Worm (Caenorhabditis elegans) whole organism, L3 larva: ENCODE results near the gene ttc-4.

Experiments used
- R02D3.7 ChIP-seq: fragments of 150-350 bp; optimal IDR thresholded peaks from 2 replicates; lab custom pipeline; 2014; ENCODE audit warnings: missing biosample characterization, missing genetic modification characterization
- ZK546.5 ChIP-seq: sonication (generic microtip); optimal IDR thresholded peaks from 2 replicates; lab custom pipeline; 2017; ENCODE audit warnings: missing biosample characterization, missing genetic modification characterization
- aly-2 ChIP-seq: fragments of 150-350 bp; optimal IDR thresholded peaks from 2 replicates; lab custom pipeline; 2014; ENCODE audit warnings: missing biosample characterization, missing genetic modification characterization
- ama-1 ChIP-seq: fragments of 150-350 bp; optimal IDR thresholded peaks from 2 replicates; lab custom pipeline; 2018
- ceh-16 ChIP-seq: sonication (generic microtip); optimal IDR thresholded peaks from 2 replicates; lab custom pipeline; 2017; ENCODE audit warnings: missing biosample characterization, missing genetic modification characterization
- ceh-28 ChIP-seq: fragments of 150-350 bp; optimal IDR thresholded peaks from 2 replicates; lab custom pipeline; 2014; ENCODE audit warnings: missing biosample characterization, missing genetic modification reagents, missing genetic modification characterization
- ceh-82 ChIP-seq: fragments of 150-350 bp; optimal IDR thresholded peaks from 2 replicates; lab custom pipeline; 2014; ENCODE audit warnings: missing biosample characterization, missing genetic modification characterization
- ceh-9 ChIP-seq: sonication (generic microtip); optimal IDR thresholded peaks from 2 replicates; lab custom pipeline; 2018; ENCODE audit warnings: missing biosample characterization, missing genetic modification characterization
- daf-12 ChIP-seq: fragments of 150-350 bp; optimal IDR thresholded peaks from 2 replicates; lab custom pipeline; 2014; ENCODE audit warnings: missing biosample characterization, missing genetic modification reagents, missing genetic modification characterization
- egl-27 ChIP-seq: sonication (generic microtip); optimal IDR thresholded peaks from 4 replicates; lab custom pipeline; 2017; ENCODE audit warnings: missing biosample characterization, missing genetic modification reagents, missing genetic modification characterization
- egl-5 ChIP-seq: fragments of 150-350 bp; optimal IDR thresholded peaks from 2 replicates; lab custom pipeline; 2017; ENCODE audit warnings: missing biosample characterization, missing genetic modification reagents, missing genetic modification characterization, inconsistent platforms
- elt-1 ChIP-seq: fragments of 150-350 bp; optimal IDR thresholded peaks from 2 replicates; lab custom pipeline; 2014; ENCODE audit warnings: missing biosample characterization, missing genetic modification characterization
- elt-2 ChIP-seq: sonication (generic microtip); optimal IDR thresholded peaks from 2 replicates; lab custom pipeline; 2016; ENCODE audit warnings: missing genetic modification reagents, mild to moderate bottlenecking, missing genetic modification characterization, missing compliant biosample characterization
- elt-3 ChIP-seq, 3 experiments: fragments of 150-350 bp in 1 of 3; sonication (generic microtip) in 2 of 3; optimal IDR thresholded peaks; 2 replicates in 2 of 3; 4 replicates in 1 of 3; lab custom pipeline; 2014 to 2017; ENCODE audit warnings: missing biosample characterization in 3 of 3, missing genetic modification characterization in 3 of 3
- eor-1 ChIP-seq, 2 experiments: fragments of 150-350 bp; optimal IDR thresholded peaks; 2 replicates each; lab custom pipeline; 2014 to 2018; ENCODE audit warnings: missing biosample characterization in 2 of 2, missing genetic modification characterization in 2 of 2
- fkh-10 ChIP-seq: sonication (generic microtip); optimal IDR thresholded peaks from 2 replicates; lab custom pipeline; 2017; ENCODE audit warnings: missing biosample characterization, missing genetic modification reagents, missing genetic modification characterization
- fkh-2 ChIP-seq: fragments of 150-350 bp; optimal IDR thresholded peaks from 2 replicates; lab custom pipeline; 2014; ENCODE audit warnings: missing biosample characterization, missing genetic modification reagents, missing genetic modification characterization
- fos-1 ChIP-seq: fragments of 150-350 bp; optimal IDR thresholded peaks from 2 replicates; lab custom pipeline; 2014; ENCODE audit warnings: missing biosample characterization, missing genetic modification characterization
- hmg-11 ChIP-seq: sonication (generic microtip); optimal IDR thresholded peaks from 2 replicates; lab custom pipeline; 2016; ENCODE audit warnings: missing genetic modification characterization, missing compliant biosample characterization
- jun-1 ChIP-seq: fragments of 150-350 bp; optimal IDR thresholded peaks from 2 replicates; lab custom pipeline; 2014; ENCODE audit warnings: missing biosample characterization, missing genetic modification reagents, missing genetic modification characterization
- lin-15B ChIP-seq: fragments of 150-350 bp; optimal IDR thresholded peaks from 2 replicates; lab custom pipeline; 2014; ENCODE audit warnings: missing biosample characterization, missing genetic modification characterization
- lin-39 ChIP-seq: fragments of 150-350 bp; optimal IDR thresholded peaks from 2 replicates; lab custom pipeline; 2018; ENCODE audit warnings: missing biosample characterization, missing genetic modification reagents, missing genetic modification characterization
- lsy-12 ChIP-seq: sonication (generic microtip); optimal IDR thresholded peaks from 2 replicates; lab custom pipeline; 2016; ENCODE audit warnings: mild to moderate bottlenecking, missing genetic modification characterization, missing compliant biosample characterization
- mdl-1 ChIP-seq: fragments of 150-350 bp; optimal IDR thresholded peaks from 2 replicates; lab custom pipeline; 2014; ENCODE audit warnings: missing biosample characterization, missing genetic modification characterization
- mml-1 ChIP-seq: fragments of 150-350 bp; sonication (generic microtip); optimal IDR thresholded peaks from 3 replicates; lab custom pipeline; 2014; ENCODE audit warnings: missing biosample characterization, missing genetic modification characterization
- nfya-1 ChIP-seq: sonication (generic microtip); optimal IDR thresholded peaks from 2 replicates; lab custom pipeline; 2017; ENCODE audit warnings: missing genetic modification characterization, mild to moderate bottlenecking, missing compliant biosample characterization, antibody characterized with exemption, moderate library complexity; ENCODE audit not compliant: insufficient read depth
- nhr-11 ChIP-seq: fragments of 150-350 bp; optimal IDR thresholded peaks from 2 replicates; lab custom pipeline; 2014; ENCODE audit warnings: missing biosample characterization, missing genetic modification characterization
- nhr-12 ChIP-seq: fragments of 150-350 bp; optimal IDR thresholded peaks from 2 replicates; lab custom pipeline; 2014; ENCODE audit warnings: missing biosample characterization, missing genetic modification characterization
- nhr-23 ChIP-seq: fragments of 150-350 bp; optimal IDR thresholded peaks from 2 replicates; lab custom pipeline; 2014; ENCODE audit warnings: missing biosample characterization, missing genetic modification reagents, missing genetic modification characterization
- nhr-237 ChIP-seq: fragments of 150-350 bp; optimal IDR thresholded peaks from 2 replicates; lab custom pipeline; 2014; ENCODE audit warnings: missing biosample characterization, missing genetic modification characterization
- nhr-25 ChIP-seq: sonication (generic microtip); optimal IDR thresholded peaks from 2 replicates; lab custom pipeline; 2017; ENCODE audit warnings: missing biosample characterization, missing genetic modification characterization
- nhr-28 ChIP-seq: fragments of 150-350 bp; optimal IDR thresholded peaks from 2 replicates; lab custom pipeline; 2014; ENCODE audit warnings: missing biosample characterization, missing genetic modification characterization
- nhr-43 ChIP-seq: sonication (generic microtip); optimal IDR thresholded peaks from 2 replicates; lab custom pipeline; 2016; ENCODE audit warnings: mild to moderate bottlenecking, missing genetic modification characterization, missing compliant biosample characterization; ENCODE audit not compliant: poor library complexity, severe bottlenecking
- nhr-67 ChIP-seq: fragments of 150-350 bp; optimal IDR thresholded peaks from 2 replicates; lab custom pipeline; 2014; ENCODE audit warnings: missing biosample characterization, missing genetic modification characterization
- nhr-76 ChIP-seq: fragments of 150-350 bp; sonication (generic microtip); optimal IDR thresholded peaks from 5 replicates; lab custom pipeline; 2014; ENCODE audit warnings: missing biosample characterization, missing genetic modification characterization
- nhr-77 ChIP-seq: fragments of 150-350 bp; optimal IDR thresholded peaks from 2 replicates; lab custom pipeline; 2014; ENCODE audit warnings: missing biosample characterization, missing genetic modification characterization
- pha-4 ChIP-seq: fragments of 150-350 bp; optimal IDR thresholded peaks from 2 replicates; lab custom pipeline; 2014; ENCODE audit warnings: missing biosample characterization, missing genetic modification reagents, missing genetic modification characterization
- pqm-1 ChIP-seq: fragments of 150-350 bp; optimal IDR thresholded peaks from 2 replicates; lab custom pipeline; 2017; ENCODE audit warnings: missing biosample characterization, missing genetic modification characterization, inconsistent platforms
- sea-2 ChIP-seq: fragments of 150-350 bp; sonication (generic microtip); optimal IDR thresholded peaks from 4 replicates; lab custom pipeline; 2014; ENCODE audit warnings: missing biosample characterization, missing genetic modification reagents, missing genetic modification characterization
- skn-1 ChIP-seq: fragments of 150-350 bp; optimal IDR thresholded peaks from 2 replicates; lab custom pipeline; 2014; ENCODE audit warnings: missing biosample characterization, missing genetic modification characterization
- snpc-4 ChIP-seq: fragments of 150-350 bp; optimal IDR thresholded peaks from 2 replicates; lab custom pipeline; 2014; ENCODE audit warnings: missing biosample characterization, missing genetic modification characterization
- tbx-2 ChIP-seq: sonication (generic microtip); optimal IDR thresholded peaks from 2 replicates; lab custom pipeline; 2016; ENCODE audit warnings: mild to moderate bottlenecking, missing genetic modification characterization, missing compliant biosample characterization
- unc-39 ChIP-seq: sonication (generic microtip); optimal IDR thresholded peaks from 4 replicates; lab custom pipeline; 2017; ENCODE audit warnings: missing biosample characterization, missing genetic modification characterization
- unc-62 ChIP-seq: fragments of 150-350 bp; sonication (generic microtip); optimal IDR thresholded peaks from 4 replicates; lab custom pipeline; 2014; ENCODE audit warnings: missing biosample characterization, missing genetic modification reagents, missing genetic modification characterization
- zag-1 ChIP-seq: fragments of 150-350 bp; optimal IDR thresholded peaks from 2 replicates; lab custom pipeline; 2014; ENCODE audit warnings: missing biosample characterization, missing genetic modification characterization
- ztf-11 ChIP-seq: fragments of 150-350 bp; optimal IDR thresholded peaks from 2 replicates; lab custom pipeline; 2014; ENCODE audit warnings: missing biosample characterization, missing genetic modification characterization
- ztf-4 ChIP-seq: fragments of 150-350 bp; optimal IDR thresholded peaks from 2 replicates; lab custom pipeline; 2014; ENCODE audit warnings: missing biosample characterization, missing genetic modification characterization

ttc-4 gene

DNA sequence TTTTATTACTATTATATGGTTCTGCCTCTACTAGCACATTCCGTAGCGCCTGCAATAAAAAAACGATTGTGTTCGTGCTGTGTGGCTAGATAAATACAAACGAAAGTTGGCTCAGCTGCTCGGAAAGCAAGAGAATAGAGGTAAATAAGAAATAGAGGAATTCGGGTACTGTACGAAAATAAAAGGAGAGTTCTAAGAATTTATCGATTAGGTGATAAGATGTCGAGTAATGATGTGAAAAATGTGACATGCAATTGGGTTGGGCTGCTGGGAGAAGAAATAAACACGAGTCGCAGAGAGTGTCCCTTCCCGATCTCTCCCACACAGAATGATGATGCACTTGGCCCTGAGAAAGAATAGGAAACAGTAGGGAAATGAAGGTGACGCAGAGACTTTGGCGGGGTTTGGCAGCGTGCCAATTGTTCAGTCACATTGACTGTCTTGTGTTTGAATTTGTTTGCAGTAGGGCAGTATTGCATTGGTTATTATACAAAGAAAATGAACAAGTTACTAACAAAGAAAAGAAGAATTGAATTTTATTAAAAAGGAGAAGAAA lies 1.1 kb upstream of the ttc-4 start, which contains the start of gene cdc-14:
TSS of gene cdc-14 (minus strand) at position 51 of the 556 bp plus-strand sequence.
- no peak for TF ChIP-seq lsy-12 (tag; lab: Kevin White, UChicago)
- no peak for TF ChIP-seq nhr-237 (tag; lab: Kevin White, UChicago)
- TF ChIP-seq mdl-1 (tag; lab: Kevin White, UChicago), result no peak
- no peak for TF ChIP-seq nhr-11 (tag; lab: Kevin White, UChicago)
- no peak for TF ChIP-seq nhr-77 (tag; lab: Kevin White, UChicago)
- TF ChIP-seq ceh-16 (tag; lab: Kevin White, UChicago), result no peak
- peak; percentile 65 for TF ChIP-seq lin-15B
- peak; percentile 38 for TF ChIP-seq fkh-2 (tag; lab: Kevin White, UChicago)
- TF ChIP-seq nhr-28 (tag; lab: Kevin White, UChicago), result no peak
- peak; percentile 59 for TF ChIP-seq nfya-1 (tag; lab: Kevin White, UChicago)
- peak; percentile 76 for TF ChIP-seq lin-39 (tag; lab: Kevin White, UChicago)
- TF ChIP-seq elt-1, result peak; percentile 53
- TF ChIP-seq R02D3.7 (tag; lab: Kevin White, UChicago), result no peak
- TF ChIP-seq ztf-11 (tag; lab: Kevin White, UChicago), result no peak
- no peak for TF ChIP-seq pqm-1
- peak; percentile 87 for TF ChIP-seq egl-5 (tag; lab: Kevin White, UChicago)
- no peak for TF ChIP-seq ztf-4 (tag; lab: Kevin White, UChicago)
- TF ChIP-seq nhr-23, result peak; percentile 54
- TF ChIP-seq elt-3 (tag; optimal IDR thresholded peaks at IDR 0.05; lab: Kevin White, UChicago), result no peak
- TF ChIP-seq nhr-67 (tag; lab: Kevin White, UChicago), result no peak
- TF ChIP-seq nhr-12, result no peak
- no peak for TF ChIP-seq ceh-82
- TF ChIP-seq unc-62 (GFP tag; lab: Kevin White, UChicago), result no peak
- no peak for TF ChIP-seq zag-1 (tag; lab: Kevin White, UChicago)
- peak; percentile 54 for TF ChIP-seq hmg-11 (tag; lab: Kevin White, UChicago)
- peak; percentile 43 for TF ChIP-seq ceh-28
- TF ChIP-seq aly-2 (tag; lab: Kevin White, UChicago), result no peak
- no peak for TF ChIP-seq tbx-2 (tag; lab: Kevin White, UChicago)
- no peak for TF ChIP-seq sea-2 (GFP tag; lab: Kevin White, UChicago)
- no peak for TF ChIP-seq fkh-10 (GFP tag; lab: Kevin White, UChicago)
- no peak for TF ChIP-seq skn-1 (tag; lab: Kevin White, UChicago)
- TF ChIP-seq nhr-76 (tag; lab: Kevin White, UChicago), result no peak
- peak; percentile 73 for TF ChIP-seq elt-2 (tag; lab: Kevin White, UChicago)
- peak; percentile 94 for TF ChIP-seq nhr-25 (tag; lab: Kevin White, UChicago)
- no peak for TF ChIP-seq fos-1 (tag; lab: Kevin White, UChicago)
- TF ChIP-seq snpc-4, result peak; percentile 84
- no peak for TF ChIP-seq unc-39 (tag; lab: Kevin White, UChicago)
- TF ChIP-seq eor-1 (tag; optimal IDR thresholded peaks at IDR 0.05; lab: Kevin White, UChicago), result no peak
- TF ChIP-seq ama-1, result no peak
- TF ChIP-seq daf-12 (tag; lab: Kevin White, UChicago), result no peak
- TF ChIP-seq egl-27, result no peak
- TF ChIP-seq jun-1 (tag; lab: Kevin White, UChicago), result peak; percentile 66
- TF ChIP-seq ceh-9, result no peak
- TF ChIP-seq nhr-43, result peak; percentile 22
- no peak for TF ChIP-seq mml-1 (tag; lab: Kevin White, UChicago)
- peak; percentile 78 for TF ChIP-seq pha-4
- no peak for TF ChIP-seq ZK546.5 (tag; lab: Kevin White, UChicago)
